Worm (Caenorhabditis elegans): ENCODE measurements around the gene Y62E10A.3.

The Y62E10A.3 gene

DNA sequence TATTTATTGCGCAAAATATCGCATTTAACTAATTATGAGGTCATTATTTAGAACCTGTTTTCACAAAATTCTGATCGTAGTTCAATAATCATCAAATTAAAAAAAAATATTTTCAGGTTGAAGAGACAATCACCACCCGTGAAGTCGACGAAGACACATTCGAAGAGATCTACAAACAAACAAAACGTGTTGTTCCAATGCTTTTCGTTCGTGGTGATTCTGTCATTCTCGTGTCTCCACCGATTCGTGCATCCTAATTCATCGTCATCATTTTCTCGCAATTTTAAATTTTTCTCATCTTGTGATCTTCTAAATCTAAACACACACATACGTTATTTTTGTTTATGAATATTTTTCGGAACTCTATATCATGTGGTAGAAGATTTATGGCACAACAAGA is 28.7 kb upstream of the Y62E10A.3 start (continued):
- TF ChIP-seq C17E4.6 (GFP tag; IDR thresholded peaks at IDR 0.05) (no peak), unc-62 (GFP tag; optimal IDR thresholded peaks at IDR 0.05) (no peak), ztf-18 (tag; optimal IDR thresholded peaks at IDR 0.05) (no peak), lag-1 (GFP tag; IDR thresholded peaks at IDR 0.05) (no peak), B0261.1 (tag; optimal IDR thresholded peaks at IDR 0.05) (no peak), cebp-2 (GFP tag; IDR thresholded peaks at IDR 0.05) (0 out of 2 replicates have a peak, but pooled peaks have one; percentile 32), hsf-1 (GFP tag; IDR thresholded peaks at IDR 0.05) (no peak), bed-1 (GFP tag; IDR thresholded peaks at IDR 0.05) (no peak), nhr-179 (tag; optimal IDR thresholded peaks at IDR 0.05) (no peak), chd-7 (tag; optimal IDR thresholded peaks at IDR 0.05) (no peak), him-1 (tag; optimal IDR thresholded peaks at IDR 0.05) (no peak), ccch-3 (GFP tag; optimal IDR thresholded peaks at IDR 0.05) (no peak), attf-3 (GFP tag; conservative IDR thresholded peaks at IDR 0.05) (no peak), F22D6.2 (tag; optimal IDR thresholded peaks at IDR 0.05) (peak; percentile 29), rpc-1 (optimal IDR thresholded peaks at IDR 0.05) (no peak), rpc-1 (tag; optimal IDR thresholded peaks at IDR 0.05) (no peak), Y53G8AR.9 (GFP tag; conservative IDR thresholded peaks at IDR 0.05) (0 out of 2 replicates have a peak, but pooled peaks have one; percentile 57), tlf-1 (GFP tag; optimal IDR thresholded peaks at IDR 0.05) (peak; percentile 29), mes-4 (tag; optimal IDR thresholded peaks at IDR 0.05) (no peak), lsl-1 (GFP tag; optimal IDR thresholded peaks at IDR 0.05) (no peak), aptf-3 (GFP tag; IDR thresholded peaks at IDR 0.05) (no peak), nfya-1 (tag; optimal IDR thresholded peaks at IDR 0.05; ENCODE audit: borderline replicate concordance, insufficient read depth) (no peak), sptf-2 (GFP tag; optimal IDR thresholded peaks at IDR 0.05) (no peak), B0336.3 (GFP tag; IDR thresholded peaks at IDR 0.05) (peak; percentile 70), ceh-100 (GFP tag; IDR thresholded peaks at IDR 0.05) (no peak), mxl-1 (tag; optimal IDR thresholded peaks at IDR 0.05) (no peak), pbrm-1 (GFP tag; IDR thresholded peaks at IDR 0.05) (peak; percentile 71), ztf-22 (GFP tag; optimal IDR thresholded peaks at IDR 0.05) (no peak), pha-4 (tag; optimal IDR thresholded peaks at IDR 0.05) (no peak), K11D2.4 (GFP tag; IDR thresholded peaks at IDR 0.05) (peak; percentile 60), repo-1 (tag; optimal IDR thresholded peaks at IDR 0.05) (peak; percentile 82), F37B4.10 (GFP tag; IDR thresholded peaks at IDR 0.05) (no peak), Y53F4B.3 (GFP tag; IDR thresholded peaks at IDR 0.05) (no peak), madf-6 (GFP tag; IDR thresholded peaks at IDR 0.05) (no peak), hlh-12 (tag; optimal IDR thresholded peaks at IDR 0.05) (no peak), let-526 (GFP tag; IDR thresholded peaks at IDR 0.05) (no peak), hrde-1 (tag; optimal IDR thresholded peaks at IDR 0.05; ENCODE audit: borderline replicate concordance) (no peak), lin-40 (tag; optimal IDR thresholded peaks at IDR 0.05) (peak; percentile 47), sdz-38 (tag; optimal IDR thresholded peaks at IDR 0.05) (no peak), B0019.2 (GFP tag; conservative IDR thresholded peaks at IDR 0.05) (no peak), Y79H2A.3 (GFP tag; conservative IDR thresholded peaks at IDR 0.05) (no peak), mcd-1 (GFP tag; IDR thresholded peaks at IDR 0.05) (peak; percentile 51), snpc-3.4 (tag; optimal IDR thresholded peaks at IDR 0.05) (peak; percentile 30), madf-3 (GFP tag; IDR thresholded peaks at IDR 0.05) (0 out of 2 replicates have a peak, but pooled peaks have one; percentile 60), F57C9.4 (tag; optimal IDR thresholded peaks at IDR 0.05) (no peak), ets-4 (GFP tag; optimal IDR thresholded peaks at IDR 0.05) (no peak), tbx-9 (tag; optimal IDR thresholded peaks at IDR 0.05; ENCODE audit: borderline replicate concordance) (no peak), madf-10 (tag; optimal IDR thresholded peaks at IDR 0.05) (no peak), rec-8 (tag; optimal IDR thresholded peaks at IDR 0.05) (no peak), egrh-3 (GFP tag; IDR thresholded peaks at IDR 0.05) (no peak)
